Fruit fly (Drosophila melanogaster): ENCODE measurements around the gene CG42367.

Gene CG42367

DNA sequence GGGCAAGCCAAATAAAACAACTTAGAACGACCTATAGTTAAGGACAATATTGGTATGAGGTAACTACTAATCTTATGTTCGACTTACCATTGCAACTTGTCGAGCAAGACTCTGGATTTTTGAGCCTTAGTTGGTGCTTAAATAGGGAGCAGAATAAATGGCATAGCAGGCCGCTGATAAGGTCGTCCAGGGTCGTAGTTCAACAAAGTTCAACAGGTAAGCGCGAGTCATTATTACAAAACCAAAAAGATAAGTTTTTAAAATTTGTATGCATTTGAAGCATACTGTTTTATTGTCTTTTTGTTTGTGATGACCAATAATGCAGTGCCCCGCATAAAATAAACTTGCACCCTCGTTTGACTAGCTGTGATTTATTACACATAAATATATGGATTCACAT is 27.4 kb upstream of the CG42367 start, which contains the start of gene Muc30E:
TSS of gene Muc30E (minus strand) at position 101 of the 400 bp plus-strand sequence.
- TF ChIP-seq Jra (GFP tag; optimal IDR thresholded peaks at IDR 0.05) (no peak), brk (GFP tag; optimal IDR thresholded peaks at IDR 0.05) (no peak), Sp1 (GFP tag; optimal IDR thresholded peaks at IDR 0.05) (no peak), CG32264 (GFP tag; optimal IDR thresholded peaks at IDR 0.05) (no peak), Hnf4 (GFP tag; optimal IDR thresholded peaks at IDR 0.05) (no peak)

DNA sequence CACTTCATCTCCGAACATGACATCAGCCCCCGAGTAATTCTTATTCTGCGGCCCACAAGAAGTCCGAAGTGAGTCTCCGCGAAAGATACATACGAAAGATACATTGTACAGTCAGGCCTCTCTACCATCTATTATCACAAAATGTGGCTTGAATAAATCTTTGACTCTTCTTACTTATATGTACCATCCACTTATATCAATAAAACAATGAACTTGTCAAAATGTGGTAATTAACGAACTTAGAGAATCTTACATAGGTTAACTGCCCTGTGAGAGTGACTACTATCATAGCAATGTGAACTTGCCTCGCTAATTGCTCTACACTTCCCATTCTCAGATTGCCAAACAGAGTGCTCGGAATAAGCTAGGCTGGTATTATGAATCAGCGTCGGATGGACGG is 23.7 kb upstream of the CG42367 start:
- TF ChIP-seq br (GFP tag; optimal IDR thresholded peaks at IDR 0.05) (no peak), dsf (GFP tag; optimal IDR thresholded peaks at IDR 0.05; ENCODE audit: borderline replicate concordance) (no peak), woc (GFP tag; optimal IDR thresholded peaks at IDR 0.05) (no peak), ey (GFP tag; optimal IDR thresholded peaks at IDR 0.05) (no peak), fru (GFP tag; optimal IDR thresholded peaks at IDR 0.05) (no peak), Sp1 (GFP tag; optimal IDR thresholded peaks at IDR 0.05) (no peak), Rel (GFP tag; optimal IDR thresholded peaks at IDR 0.05) (no peak), Rel (tag; optimal IDR thresholded peaks at IDR 0.05) (no peak), foxo (GFP tag; optimal IDR thresholded peaks at IDR 0.05) (no peak), Dif (GFP tag; optimal IDR thresholded peaks at IDR 0.05; ENCODE audit: partially characterized antibody) (no peak), CG9705 (GFP tag; optimal IDR thresholded peaks at IDR 0.05) (no peak), sv (GFP tag; optimal IDR thresholded peaks at IDR 0.05) (no peak), dmrt93B (GFP tag; optimal IDR thresholded peaks at IDR 0.05) (no peak), jim (GFP tag; optimal IDR thresholded peaks at IDR 0.05) (no peak), pan (optimal IDR thresholded peaks at IDR 0.05) (no peak), Vsx2 (GFP tag; optimal IDR thresholded peaks at IDR 0.05; ENCODE audit: partially characterized antibody) (no peak), Hr78 (GFP tag; optimal IDR thresholded peaks at IDR 0.05) (no peak), usp (GFP tag; optimal IDR thresholded peaks at IDR 0.05) (no peak), Hr83 (GFP tag; optimal IDR thresholded peaks at IDR 0.05; ENCODE audit: poor library complexity, severe bottlenecking) (no peak), CG32264 (GFP tag; optimal IDR thresholded peaks at IDR 0.05) (no peak)

DNA sequence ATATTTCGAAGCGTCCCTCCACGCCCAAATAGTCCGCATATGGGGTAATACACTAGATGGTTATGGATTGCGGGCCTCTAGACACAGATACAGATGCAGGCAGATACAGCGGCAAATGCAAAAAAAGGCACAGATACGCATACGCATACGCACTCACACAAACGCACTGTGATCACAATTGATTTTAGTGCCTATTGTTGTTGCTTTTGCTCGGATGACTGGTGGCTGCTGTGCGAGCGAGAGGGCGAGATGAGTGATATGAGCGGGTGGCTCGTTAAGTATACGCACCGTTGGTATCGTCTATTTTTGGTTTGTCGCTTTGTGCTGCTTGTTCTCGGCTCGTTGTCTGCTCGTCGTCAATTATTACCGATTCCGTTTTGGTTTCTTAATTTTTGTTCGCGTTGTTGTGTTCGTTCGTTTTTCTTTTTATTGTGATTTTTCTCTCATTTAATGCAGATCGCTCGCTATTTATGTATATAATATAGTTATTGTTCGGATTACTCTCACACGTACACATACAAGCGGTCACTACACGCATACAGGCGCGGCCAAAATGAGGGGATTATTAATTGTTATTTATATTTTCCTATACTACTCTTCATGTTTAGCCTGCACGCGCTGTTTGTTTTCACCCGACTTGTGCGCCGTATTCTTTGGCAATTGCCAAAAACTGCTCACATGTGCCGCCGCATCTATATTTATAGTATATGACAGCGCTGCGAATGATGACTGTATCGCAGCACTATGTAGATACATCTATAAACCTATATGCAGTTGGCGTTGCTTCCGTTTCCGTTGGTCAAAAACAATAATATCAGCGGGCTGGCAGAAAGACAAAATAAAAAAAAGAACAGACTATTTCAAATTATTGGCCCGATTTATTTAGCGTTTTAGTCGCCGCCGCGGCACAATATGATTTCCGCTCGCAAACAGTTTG is 22.8 kb upstream of the CG42367 start:
- TF ChIP-seq Hr83 (GFP tag; optimal IDR thresholded peaks at IDR 0.05; ENCODE audit: poor library complexity, severe bottlenecking): no peak
- peak; percentile 23 for TF ChIP-seq Jra (GFP tag; optimal IDR thresholded peaks at IDR 0.05)
- no peak for TF ChIP-seq CG32264 (GFP tag; optimal IDR thresholded peaks at IDR 0.05)
- peak; percentile 24 for TF ChIP-seq N (GFP tag; optimal IDR thresholded peaks at IDR 0.05)
- peak; percentile 61 for TF ChIP-seq psq (GFP tag; optimal IDR thresholded peaks at IDR 0.05)
- no peak for TF ChIP-seq dl (GFP tag; optimal IDR thresholded peaks at IDR 0.05; ENCODE audit: insufficient read depth in 1 of 2, partially characterized antibody in 2 of 2)

DNA sequence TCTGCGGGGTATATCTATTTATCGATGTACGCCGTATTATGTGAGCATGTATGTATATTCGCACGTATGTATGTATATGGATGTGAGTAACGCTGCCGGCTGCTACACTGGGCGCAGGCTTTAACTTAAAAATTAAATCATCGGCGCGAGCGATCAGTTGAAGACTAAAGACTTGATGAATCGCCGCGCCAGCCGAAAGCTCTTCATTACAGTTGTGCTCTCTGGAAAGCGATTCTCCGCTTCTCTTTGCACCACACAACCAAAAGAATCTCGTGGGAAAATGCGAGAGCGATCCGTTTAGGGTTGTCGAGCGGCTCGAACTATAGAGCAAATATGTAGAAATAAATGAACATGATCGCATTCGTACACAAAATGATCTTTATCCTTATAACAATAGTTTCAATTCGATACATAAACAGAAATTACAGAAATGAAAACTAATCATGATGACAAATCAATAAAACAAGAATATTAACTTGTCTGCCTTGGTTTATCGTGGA is 21.9 kb upstream of the CG42367 start, which contains the start of gene CG13124:
TSS of gene CG13124 (minus strand) at position 166 of the 500 bp plus-strand sequence.
- TF ChIP-seq Sp1 (GFP tag; optimal IDR thresholded peaks at IDR 0.05) (no peak), jim (GFP tag; optimal IDR thresholded peaks at IDR 0.05) (no peak), rgr (GFP tag; optimal IDR thresholded peaks at IDR 0.05) (no peak), woc (GFP tag; optimal IDR thresholded peaks at IDR 0.05) (no peak), Hnf4 (GFP tag; optimal IDR thresholded peaks at IDR 0.05) (no peak), br (GFP tag; optimal IDR thresholded peaks at IDR 0.05) (no peak), h (GFP tag; optimal IDR thresholded peaks at IDR 0.05) (peak; percentile 27), pan (optimal IDR thresholded peaks at IDR 0.05) (no peak), sage (GFP tag; optimal IDR thresholded peaks at IDR 0.05) (no peak), dmrt93B (GFP tag; optimal IDR thresholded peaks at IDR 0.05) (no peak), GATAd (GFP tag; optimal IDR thresholded peaks at IDR 0.05) (no peak), psq (GFP tag; optimal IDR thresholded peaks at IDR 0.05) (no peak), usp (GFP tag; optimal IDR thresholded peaks at IDR 0.05) (no peak), Rel (GFP tag; optimal IDR thresholded peaks at IDR 0.05) (no peak), Rel (tag; optimal IDR thresholded peaks at IDR 0.05) (no peak), Vsx2 (GFP tag; optimal IDR thresholded peaks at IDR 0.05; ENCODE audit: partially characterized antibody) (no peak), Mio (GFP tag; optimal IDR thresholded peaks at IDR 0.05) (no peak), dsf (GFP tag; optimal IDR thresholded peaks at IDR 0.05; ENCODE audit: borderline replicate concordance) (no peak), foxo (GFP tag; optimal IDR thresholded peaks at IDR 0.05) (peak in 1 of 2 experiments; percentile 6), Dif (GFP tag; optimal IDR thresholded peaks at IDR 0.05; ENCODE audit: partially characterized antibody) (peak; percentile 82), Hr83 (GFP tag; optimal IDR thresholded peaks at IDR 0.05; ENCODE audit: poor library complexity, severe bottlenecking) (no peak), CG9705 (GFP tag; optimal IDR thresholded peaks at IDR 0.05) (no peak), N (GFP tag; optimal IDR thresholded peaks at IDR 0.05) (no peak), Abd-B (GFP tag; optimal IDR thresholded peaks at IDR 0.05) (no peak), fru (GFP tag; optimal IDR thresholded peaks at IDR 0.05) (no peak), tai (GFP tag; optimal IDR thresholded peaks at IDR 0.05) (no peak), dl (GFP tag; optimal IDR thresholded peaks at IDR 0.05; ENCODE audit: insufficient read depth in 1 of 2, partially characterized antibody in 2 of 2) (peak; percentile 41 to 59)

Measured in whole organism, wandering third instar larva.